Worm (Caenorhabditis elegans): ENCODE results near the gene C29F5.8.

The C29F5.8 gene

ce11 chrII:6306125-6306524, at the start of gene C29F5.8:
C29F5.8 (plus strand) TSS chrII:6306425.
- TF ChIP-seq crh-2 (tag; optimal IDR thresholded peaks at IDR 0.05) (no peak), unc-62 (GFP tag; optimal IDR thresholded peaks at IDR 0.05) (no peak), mdl-1 (tag; optimal IDR thresholded peaks at IDR 0.05) (no peak), zag-1 (tag; optimal IDR thresholded peaks at IDR 0.05) (no peak), fos-1 (tag; optimal IDR thresholded peaks at IDR 0.05) (no peak), ztf-1 (GFP tag; conservative IDR thresholded peaks at IDR 0.05) (no peak), R02D3.7 (tag; optimal IDR thresholded peaks at IDR 0.05) (no peak), F13H6.1 (tag; optimal IDR thresholded peaks at IDR 0.05) (no peak), lsy-2 (tag; optimal IDR thresholded peaks at IDR 0.05) (no peak), peb-1 (tag; optimal IDR thresholded peaks at IDR 0.05) (no peak), aly-2 (tag; optimal IDR thresholded peaks at IDR 0.05) (no peak)

ce11 chrII:6257220-6257877, 48.9 kb upstream of the C29F5.8 start:
- TF ChIP-seq lin-39 (tag; optimal IDR thresholded peaks at IDR 0.05) (no peak), zag-1 (tag; optimal IDR thresholded peaks at IDR 0.05) (no peak), nhr-129 (tag; optimal IDR thresholded peaks at IDR 0.05) (no peak), gmeb-1 (tag; optimal IDR thresholded peaks at IDR 0.05) (no peak), snpc-4 (tag; optimal IDR thresholded peaks at IDR 0.05) (no peak), ztf-1 (GFP tag; conservative IDR thresholded peaks at IDR 0.05) (no peak), fos-1 (tag; optimal IDR thresholded peaks at IDR 0.05) (no peak), unc-62 (GFP tag; optimal IDR thresholded peaks at IDR 0.05) (no peak), ztf-11 (tag; optimal IDR thresholded peaks at IDR 0.05) (no peak), lin-11 (tag; optimal IDR thresholded peaks at IDR 0.05) (no peak), egl-27 (tag; optimal IDR thresholded peaks at IDR 0.05) (no peak)

ce11 chrII:6259867-6260266, 46.4 kb upstream of the C29F5.8 start, which contains the start of gene F13H8.11:
F13H8.11 (minus strand) TSS chrII:6260021.
- TF ChIP-seq sma-9 (GFP tag; optimal IDR thresholded peaks at IDR 0.05) (peak; percentile 50), sma-9 (tag; optimal IDR thresholded peaks at IDR 0.05) (no peak), nhr-21 (tag; optimal IDR thresholded peaks at IDR 0.05) (no peak), fos-1 (tag; optimal IDR thresholded peaks at IDR 0.05) (peak; percentile 60)

ce11 chrII:6260684-6261083, 45.5 kb upstream of the C29F5.8 start, which contains the start of gene nmgp-1:
nmgp-1 (plus strand) TSS chrII:6260857.
- TF ChIP-seq nhr-237 (tag; optimal IDR thresholded peaks at IDR 0.05) (no peak), unc-62 (GFP tag; optimal IDR thresholded peaks at IDR 0.05) (no peak), unc-55 (GFP tag; optimal IDR thresholded peaks at IDR 0.05) (no peak), zag-1 (tag; optimal IDR thresholded peaks at IDR 0.05) (no peak), mab-5 (tag; optimal IDR thresholded peaks at IDR 0.05) (no peak), blmp-1 (tag; optimal IDR thresholded peaks at IDR 0.05; ENCODE audit: insufficient read depth) (no peak), sma-3 (GFP tag; optimal IDR thresholded peaks at IDR 0.05) (no peak), sem-4 (tag; optimal IDR thresholded peaks at IDR 0.05) (no peak), Y55F3AM.14 (GFP tag; optimal IDR thresholded peaks at IDR 0.05) (no peak), nhr-21 (tag; optimal IDR thresholded peaks at IDR 0.05) (no peak), nhr-129 (tag; optimal IDR thresholded peaks at IDR 0.05) (peak; percentile 25), ceh-16 (tag; optimal IDR thresholded peaks at IDR 0.05) (no peak), fos-1 (tag; optimal IDR thresholded peaks at IDR 0.05) (peak; percentile 66), R02D3.7 (tag; optimal IDR thresholded peaks at IDR 0.05) (no peak), unc-39 (tag; optimal IDR thresholded peaks at IDR 0.05) (no peak)

ce11 chrII:6262222-6262621, 44.0 kb upstream of the C29F5.8 start, which contains the start of gene F13H8.12:
F13H8.12 (plus strand) TSS chrII:6262522.
- TF ChIP-seq sem-4 (tag; optimal IDR thresholded peaks at IDR 0.05) (no peak), aly-2 (tag; optimal IDR thresholded peaks at IDR 0.05) (no peak), nhr-129 (tag; optimal IDR thresholded peaks at IDR 0.05) (no peak), fos-1 (tag; optimal IDR thresholded peaks at IDR 0.05) (no peak)

ce11 chrII:6263685-6264084, 42.5 kb upstream of the C29F5.8 start, which contains the start of gene F13H8.3:
F13H8.3 (plus strand) TSS chrII:6263985.
- TF ChIP-seq nhr-10 (tag; optimal IDR thresholded peaks at IDR 0.05): no peak
- no peak for TF ChIP-seq ama-1 (optimal IDR thresholded peaks at IDR 0.05)
- TF ChIP-seq nhr-237 (tag; optimal IDR thresholded peaks at IDR 0.05): no peak
- TF ChIP-seq mdl-1 (tag; optimal IDR thresholded peaks at IDR 0.05): no peak
- TF ChIP-seq sma-9 (GFP tag; optimal IDR thresholded peaks at IDR 0.05): no peak
- TF ChIP-seq sma-9 (tag; optimal IDR thresholded peaks at IDR 0.05): no peak
- TF ChIP-seq lin-13 (GFP tag; optimal IDR thresholded peaks at IDR 0.05): no peak
- TF ChIP-seq blmp-1 (tag; optimal IDR thresholded peaks at IDR 0.05; ENCODE audit: insufficient read depth): no peak
- no peak for TF ChIP-seq C34F6.9 (tag; optimal IDR thresholded peaks at IDR 0.05)
- no peak for TF ChIP-seq F13H6.1 (tag; optimal IDR thresholded peaks at IDR 0.05)
- TF ChIP-seq nhr-129 (tag; optimal IDR thresholded peaks at IDR 0.05): no peak
- no peak for TF ChIP-seq skn-1 (tag; optimal IDR thresholded peaks at IDR 0.05)
- no peak for TF ChIP-seq sem-4 (tag; optimal IDR thresholded peaks at IDR 0.05)

Measured in whole organism, L2 larva.